Fruit fly (Drosophila melanogaster) whole organism, pupa: Measurements from ENCODE around the gene CG43998.

Experiments
- CG10348 ChIP-seq: fragments of 200-800 bp; sonication (Bioruptor generic); IDR thresholded peaks from 2 replicates; pipeline ENCODE4 v1.3.6; 2022; ENCODE audit warnings: missing biosample characterization, missing genetic modification characterization
- CG12605 ChIP-seq: fragments of 200-800 bp; sonication (Bioruptor generic); IDR thresholded peaks from 2 replicates; pipeline ENCODE4 v1.3.6; 2022; ENCODE audit warnings: missing biosample characterization, missing genetic modification characterization
- CG13204 ChIP-seq: fragments of 200-800 bp; sonication (Bioruptor generic); optimal IDR thresholded peaks from 2 replicates; lab custom pipeline; 2018; ENCODE audit warnings: missing biosample characterization, mild to moderate bottlenecking, missing genetic modification characterization, moderate library complexity
- CG14655 ChIP-seq: fragments of 200-800 bp; sonication (Bioruptor generic); optimal IDR thresholded peaks from 3 replicates; lab custom pipeline; 2017; ENCODE audit warnings: mild to moderate bottlenecking, missing biosample characterization, missing genetic modification reagents, missing genetic modification characterization
- CG15710 ChIP-seq: fragments of 200-800 bp; sonication (Bioruptor generic); optimal IDR thresholded peaks from 2 replicates; lab custom pipeline; 2018; ENCODE audit warnings: missing biosample characterization, mild to moderate bottlenecking, missing genetic modification characterization, moderate library complexity
- CG17806 ChIP-seq: fragments of 200-800 bp; sonication (Bioruptor generic); optimal IDR thresholded peaks from 2 replicates; lab custom pipeline; 2018; ENCODE audit warnings: missing biosample characterization, mild to moderate bottlenecking, missing genetic modification characterization, moderate library complexity
- CG32121 ChIP-seq: fragments of 200-800 bp; sonication (Bioruptor generic); IDR thresholded peaks from 2 replicates; pipeline ENCODE4 v1.3.6; 2022; ENCODE audit warnings: missing biosample characterization, missing genetic modification characterization
- CG34367 ChIP-seq: fragments of 200-800 bp; sonication (Bioruptor generic); optimal IDR thresholded peaks from 2 replicates; lab custom pipeline; 2018; ENCODE audit warnings: missing biosample characterization, mild to moderate bottlenecking, missing genetic modification characterization
- CG4496 ChIP-seq: fragments of 200-800 bp; sonication (Bioruptor generic); IDR thresholded peaks from 3 replicates; pipeline ENCODE4 v1.3.6; 2022; ENCODE audit warnings: missing biosample characterization, missing genetic modification characterization
- CG8159 ChIP-seq: fragments of 200-800 bp; sonication (Bioruptor generic); optimal IDR thresholded peaks from 3 replicates; lab custom pipeline; 2018; ENCODE audit warnings: missing biosample characterization, mild to moderate bottlenecking, missing genetic modification characterization, moderate library complexity
- CG8301 ChIP-seq: fragments of 200-800 bp; sonication (Bioruptor generic); optimal IDR thresholded peaks from 2 replicates; lab custom pipeline; 2018; ENCODE audit warnings: missing biosample characterization, mild to moderate bottlenecking, missing genetic modification characterization
- CG9948 ChIP-seq: fragments of 200-800 bp; sonication (Bioruptor generic); optimal IDR thresholded peaks from 2 replicates; lab custom pipeline; 2018; ENCODE audit warnings: missing biosample characterization, mild to moderate bottlenecking, missing genetic modification characterization, moderate library complexity
- D1 ChIP-seq: fragments of 200-800 bp; sonication (Bioruptor generic); optimal IDR thresholded peaks from 2 replicates; lab custom pipeline; 2018; ENCODE audit warnings: missing biosample characterization, mild to moderate bottlenecking, missing genetic modification characterization, moderate library complexity
- EcR ChIP-seq: fragments of 200-800 bp; sonication (Bioruptor generic); optimal IDR thresholded peaks from 3 replicates; lab custom pipeline; 2019; ENCODE audit warnings: missing biosample characterization, missing genetic modification characterization, mild to moderate bottlenecking, moderate library complexity, missing genetic modification reagents
- Ets98B ChIP-seq: fragments of 200-800 bp; sonication (Bioruptor generic); IDR thresholded peaks from 2 replicates; pipeline ENCODE4 v1.3.6; 2022; ENCODE audit warnings: missing biosample characterization, missing genetic modification characterization
- Pif1A ChIP-seq: fragments of 200-800 bp; sonication (Bioruptor generic); optimal IDR thresholded peaks from 3 replicates; lab custom pipeline; 2016; ENCODE audit warnings: missing biosample characterization, missing genetic modification characterization
- Pif1B ChIP-seq: fragments of 200-800 bp; sonication (Bioruptor generic); optimal IDR thresholded peaks from 3 replicates; lab custom pipeline; 2016; ENCODE audit warnings: missing biosample characterization, missing genetic modification characterization
- Snoo ChIP-seq: fragments of 200-800 bp; sonication (Bioruptor generic); optimal IDR thresholded peaks from 3 replicates; lab custom pipeline; 2017; ENCODE audit warnings: missing biosample characterization, mild to moderate bottlenecking, missing genetic modification characterization, inconsistent platforms
- fd96Ca ChIP-seq: fragments of 200-800 bp; sonication (Bioruptor generic); IDR thresholded peaks from 3 replicates; pipeline ENCODE4 v1.3.6; 2022; ENCODE audit warnings: missing biosample characterization, missing genetic modification characterization
- gl ChIP-seq: fragments of 200-800 bp; sonication (Bioruptor generic); optimal IDR thresholded peaks from 2 replicates; lab custom pipeline; 2018; ENCODE audit warnings: missing biosample characterization, mild to moderate bottlenecking, missing genetic modification characterization
- rn ChIP-seq: fragments of 200-800 bp; sonication (Bioruptor generic); IDR thresholded peaks from 2 replicates; pipeline ENCODE4 v1.3.6; 2022; ENCODE audit warnings: missing biosample characterization, missing genetic modification characterization

Gene CG43998

DNA sequence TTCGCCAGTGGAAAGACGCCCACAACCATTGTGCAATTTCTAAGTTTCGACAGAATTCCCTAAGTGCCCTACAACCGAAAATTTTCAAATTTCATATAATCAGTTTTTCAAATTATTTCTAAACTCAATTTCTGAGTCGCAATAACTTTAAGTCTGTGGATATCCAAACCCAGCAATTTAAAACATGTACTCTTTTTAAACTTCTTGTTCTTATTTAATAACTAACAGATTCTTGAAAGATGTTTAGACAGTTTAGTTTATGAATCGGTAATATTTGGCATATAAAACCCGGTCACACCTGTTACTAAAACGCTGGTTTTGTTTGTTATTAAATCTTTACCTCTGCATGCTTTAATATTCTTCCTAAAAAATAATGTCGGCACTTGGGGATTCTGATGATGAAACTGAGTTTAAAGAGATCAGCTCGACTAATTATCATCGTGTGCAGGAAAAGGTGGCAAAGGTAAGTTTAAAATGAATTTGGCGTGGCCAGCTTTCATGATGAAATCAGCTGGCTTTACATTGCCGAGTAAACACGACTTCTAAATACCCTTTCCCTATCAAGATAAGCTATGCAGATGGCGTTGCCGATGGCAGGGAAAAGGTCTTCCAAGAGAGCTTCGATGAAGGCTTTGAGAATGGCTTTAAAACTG is at the start of gene CG43998, which contains the start of the genes CG43999 and CG31142:
Gene CG43998, minus strand, starts transcription at position 51 of the 653 bp plus-strand sequence.
Gene CG43999, minus strand, starts transcription at position 51 of the 653 bp plus-strand sequence.
Gene CG31142, plus strand, starts transcription at position 294 of the 653 bp plus-strand sequence.
- peak; percentile 4 for TF ChIP-seq Snoo (tag; lab: Kevin White, UChicago)
- no peak for TF ChIP-seq CG13204 (GFP tag; lab: Kevin White, UChicago)

DNA sequence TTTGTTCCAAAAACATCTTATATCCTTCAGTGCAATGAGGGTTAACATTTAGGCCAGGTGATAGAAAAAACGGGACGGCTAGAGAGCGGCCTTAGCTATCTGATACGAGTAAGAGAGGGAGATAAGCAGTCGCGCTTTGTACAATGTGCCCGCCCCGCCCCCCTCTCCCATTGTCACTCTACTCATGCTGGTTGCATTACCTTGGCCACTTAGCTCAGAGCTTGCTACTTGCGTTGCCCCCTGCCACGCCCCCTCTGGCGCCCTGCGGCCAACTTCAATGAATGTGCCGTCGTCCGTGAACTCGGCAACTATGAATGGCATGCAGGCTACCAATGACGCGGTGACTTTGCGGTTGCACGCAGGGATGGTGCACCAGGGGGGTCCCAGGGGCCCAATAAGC is 43.0 kb upstream of the CG43998 start:
- TF ChIP-seq Snoo (tag; lab: Kevin White, UChicago), result no peak
- TF ChIP-seq CG9948 (tag; lab: Kevin White, UChicago), result no peak
- TF ChIP-seq D1 (tag; lab: Kevin White, UChicago), result no peak
- no peak for TF ChIP-seq rn (GFP tag; lab: Robert Waterston, UW)
- TF ChIP-seq fd96Ca, result no peak
- no peak for TF ChIP-seq EcR (GFP tag; lab: Kevin White, UChicago)
- no peak for TF ChIP-seq CG32121 (GFP tag; lab: Robert Waterston, UW)
- no peak for TF ChIP-seq gl (tag; lab: Kevin White, UChicago)
- no peak for TF ChIP-seq CG14655
- TF ChIP-seq CG10348, result no peak
- TF ChIP-seq Pif1A (GFP tag; lab: Kevin White, UChicago), result no peak
- TF ChIP-seq CG12605 (GFP tag; lab: Robert Waterston, UW), result no peak
- TF ChIP-seq CG8159 (tag; lab: Kevin White, UChicago), result no peak

DNA sequence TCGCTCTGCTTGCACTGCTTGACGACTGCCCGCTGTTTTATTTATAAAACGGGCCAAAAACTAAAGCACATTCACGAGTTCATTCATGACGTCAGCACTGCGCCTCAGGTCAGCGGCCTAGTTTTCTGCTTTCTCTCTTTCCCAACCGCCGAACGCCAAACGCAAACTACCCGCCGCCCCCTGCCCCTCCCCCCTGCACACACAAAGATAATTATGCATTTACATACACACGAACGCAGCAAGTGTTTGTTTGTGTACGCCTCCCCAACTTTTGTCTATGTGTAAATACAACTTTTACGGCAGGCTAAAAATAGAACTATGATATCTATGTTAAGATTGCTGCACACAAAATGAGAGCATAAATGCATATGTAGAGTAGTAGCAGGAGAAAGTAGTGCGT is 42.4 kb upstream of the CG43998 start:
- peak; percentile 10; the same call in 1 of the 3 replicates for TF ChIP-seq CG4496 (GFP tag; lab: Robert Waterston, UW)
- 0 out of 2 replicates have a peak, but pooled peaks have one; percentile 22 for TF ChIP-seq CG32121 (GFP tag; lab: Robert Waterston, UW)
- TF ChIP-seq EcR (GFP tag; lab: Kevin White, UChicago), result no peak
- TF ChIP-seq, all 21 proteins: peak for 2

DNA sequence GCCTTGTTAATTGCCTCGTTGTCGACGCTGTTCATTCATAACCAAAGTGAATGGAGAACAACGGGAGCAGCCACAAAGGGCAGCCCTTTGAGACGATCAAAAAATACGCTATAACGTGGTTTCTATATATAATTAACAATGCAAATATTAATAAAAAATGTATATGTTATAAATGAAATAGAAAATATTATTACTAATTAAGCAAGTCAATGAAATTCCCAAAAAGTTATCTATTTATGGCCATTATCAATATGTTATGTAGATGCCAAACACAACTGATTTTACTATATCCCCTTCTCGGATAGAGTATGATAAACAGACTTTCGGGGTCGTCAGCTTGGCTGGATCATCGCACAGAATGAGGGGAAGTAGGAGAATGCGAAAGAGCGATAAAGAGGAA is 40.6 kb upstream of the CG43998 start:
- TF ChIP-seq CG4496 (GFP tag; lab: Robert Waterston, UW) (no peak), EcR (GFP tag; lab: Kevin White, UChicago) (peak; percentile 69)

DNA sequence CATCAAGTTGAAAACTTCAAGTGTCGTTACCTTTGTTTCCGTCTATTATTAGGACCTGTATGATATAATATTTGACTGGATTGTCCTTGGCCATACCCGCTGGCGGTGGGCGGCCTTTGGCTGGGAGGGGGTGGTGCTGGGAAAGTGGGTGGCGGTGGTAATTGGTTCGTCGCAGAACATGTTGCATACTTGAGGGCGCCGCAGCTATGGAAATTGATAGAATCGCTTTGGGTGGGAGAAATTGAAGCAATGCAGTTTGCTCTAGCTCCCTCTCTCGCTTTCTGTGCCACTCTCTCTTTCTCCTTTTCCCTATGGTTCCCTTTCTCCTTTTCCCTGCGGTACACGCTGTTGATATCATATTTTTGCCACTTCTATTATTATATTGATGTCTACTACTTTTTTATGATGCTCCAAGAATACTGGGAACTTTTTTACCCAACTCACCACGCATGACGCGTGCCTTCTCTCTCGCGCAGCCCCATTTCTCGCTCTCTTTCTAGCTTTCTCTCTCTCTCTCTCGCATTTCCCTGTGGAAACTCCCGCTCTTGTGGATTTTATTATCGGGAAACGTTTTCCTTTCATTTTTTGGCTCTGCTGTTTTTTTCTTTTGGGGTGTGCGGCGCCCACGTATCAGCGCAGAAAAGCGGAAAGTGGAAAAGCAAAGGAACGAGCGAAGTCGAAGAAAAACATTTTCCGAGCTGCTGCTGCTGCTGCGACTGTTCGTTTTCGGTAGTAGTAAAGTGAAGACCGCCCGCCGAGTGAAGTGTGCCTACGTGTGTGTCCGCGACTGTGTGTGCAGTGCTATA is 36.3 kb upstream of the CG43998 start:
- TF ChIP-seq CG17806 (no peak), CG13204 (GFP tag; lab: Kevin White, UChicago) (no peak), Ets98B (GFP tag; lab: Robert Waterston, UW) (0 out of 2 replicates have a peak, but pooled peaks have one; percentile 10), CG12605 (GFP tag; lab: Robert Waterston, UW) (no peak)

DNA sequence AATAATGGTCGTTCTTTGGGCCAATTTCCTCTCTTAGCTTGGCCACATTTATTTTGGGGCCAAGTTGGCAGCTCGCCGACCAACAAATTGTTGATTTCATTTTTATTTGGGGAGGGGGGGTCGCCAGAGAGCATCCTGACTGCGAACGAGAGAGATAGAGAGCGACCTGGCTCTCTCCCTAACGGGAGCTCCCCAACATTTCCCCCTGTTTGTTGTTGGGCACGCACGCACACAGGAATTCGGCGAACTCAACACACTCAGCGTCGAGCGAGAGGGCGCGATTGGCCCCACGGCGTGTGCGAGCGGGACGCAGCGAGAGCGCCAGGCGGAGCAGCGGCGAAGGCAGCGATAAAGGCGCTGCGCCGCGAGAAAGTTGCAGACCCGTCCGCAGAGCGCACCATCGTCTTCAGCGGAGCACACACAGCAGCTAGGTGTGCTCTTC is 34.0 kb upstream of the CG43998 start, which contains the start of gene CG31140:
Gene CG31140, plus strand, starts transcription at position 400 of the 442 bp plus-strand sequence.
- no peak for TF ChIP-seq rn (GFP tag; lab: Robert Waterston, UW)
- no peak for TF ChIP-seq CG9948 (tag; lab: Kevin White, UChicago)
- peak; percentile 81 for TF ChIP-seq CG4496 (GFP tag; lab: Robert Waterston, UW)
- no peak for TF ChIP-seq CG8159 (tag; lab: Kevin White, UChicago)
- peak; percentile 45; the same call in 1 of the 2 replicates for TF ChIP-seq CG32121 (GFP tag; lab: Robert Waterston, UW)
- no peak for TF ChIP-seq CG10348
- no peak for TF ChIP-seq CG17806
- TF ChIP-seq EcR (GFP tag; lab: Kevin White, UChicago), result no peak
- no peak for TF ChIP-seq D1 (tag; lab: Kevin White, UChicago)
- no peak for TF ChIP-seq CG15710 (tag; lab: Kevin White, UChicago)
- no peak for TF ChIP-seq CG8301 (tag; lab: Kevin White, UChicago)
- 0 out of 3 replicates have a peak, but pooled peaks have one; percentile 57 for TF ChIP-seq fd96Ca
- TF ChIP-seq Pif1A (GFP tag; lab: Kevin White, UChicago), result no peak
- TF ChIP-seq CG14655, result peak; percentile 32
- no peak for TF ChIP-seq CG34367 (tag; lab: Kevin White, UChicago)
- TF ChIP-seq Ets98B (GFP tag; lab: Robert Waterston, UW), result peak; percentile 63; the same call in 1 of the 2 replicates
- no peak for TF ChIP-seq Snoo (tag; lab: Kevin White, UChicago)
- peak; percentile 95 for TF ChIP-seq CG13204 (GFP tag; lab: Kevin White, UChicago)
- peak; percentile 49 for TF ChIP-seq Pif1B
- TF ChIP-seq gl (tag; lab: Kevin White, UChicago), result no peak
- peak; percentile 63; the same call in 1 of the 2 replicates for TF ChIP-seq CG12605 (GFP tag; lab: Robert Waterston, UW)
- TF ChIP-seq, all 21 proteins: peak for 8
